Worm (Caenorhabditis elegans): ENCODE results near the gene M60.6.

M60.6 gene

ce11 chrX:8257687-8258086 is 5.4 kb upstream of the M60.6 start:
- TF ChIP-seq nhr-28 (tag; optimal IDR thresholded peaks at IDR 0.05) (no peak), M03D4.4 (tag; optimal IDR thresholded peaks at IDR 0.05) (no peak), elt-1 (tag; optimal IDR thresholded peaks at IDR 0.05; ENCODE audit: borderline replicate concordance, insufficient read depth) (no peak), nhr-237 (tag; optimal IDR thresholded peaks at IDR 0.05) (no peak), nhr-76 (tag; optimal IDR thresholded peaks at IDR 0.05) (no peak), blmp-1 (tag; optimal IDR thresholded peaks at IDR 0.05) (no peak)

ce11 chrX:8255433-8255832 is 3.2 kb upstream of the M60.6 start:
- TF ChIP-seq nhr-2 (tag; optimal IDR thresholded peaks at IDR 0.05): no peak
- TF ChIP-seq lin-32 (GFP tag; optimal IDR thresholded peaks at IDR 0.05): no peak
- TF ChIP-seq nhr-237 (tag; optimal IDR thresholded peaks at IDR 0.05): no peak
- no peak for TF ChIP-seq bed-3 (GFP tag; optimal IDR thresholded peaks at IDR 0.05)
- no peak for TF ChIP-seq hlh-1 (tag; optimal IDR thresholded peaks at IDR 0.05)
- TF ChIP-seq blmp-1 (tag; optimal IDR thresholded peaks at IDR 0.05): peak; percentile 42

ce11 chrX:8247088-8247487 is 5.2 kb downstream of the M60.6 start:
- no peak for TF ChIP-seq nhr-28 (tag; optimal IDR thresholded peaks at IDR 0.05)
- no peak for TF ChIP-seq ham-2 (GFP tag; optimal IDR thresholded peaks at IDR 0.05)
- TF ChIP-seq nhr-2 (tag; optimal IDR thresholded peaks at IDR 0.05): no peak

DNA sequence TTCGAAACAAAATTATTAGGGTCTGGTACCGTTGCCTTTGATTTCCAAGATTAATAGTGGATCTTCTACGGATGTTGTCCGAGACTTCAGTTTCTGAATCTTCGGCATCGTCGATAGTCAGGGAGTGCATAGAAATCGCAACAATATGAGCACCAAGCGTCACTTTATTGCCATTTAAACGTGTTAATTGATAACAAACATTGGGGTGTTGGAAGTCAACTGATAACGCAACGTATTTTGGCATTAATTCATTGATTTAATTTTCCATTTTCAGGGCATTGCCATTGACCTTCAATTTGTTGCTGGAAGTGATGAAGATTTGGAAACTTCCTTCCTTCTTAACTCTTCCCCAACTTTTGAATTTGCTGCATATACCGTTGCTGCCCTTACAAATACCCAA is 6.1 kb downstream of the M60.6 start, which contains the start of gene kqt-2:
TSS of gene kqt-2 (minus strand) at position 244 of the 400 bp plus-strand sequence.
- TF ChIP-seq mep-1 (tag; optimal IDR thresholded peaks at IDR 0.05) (no peak), lin-32 (GFP tag; optimal IDR thresholded peaks at IDR 0.05) (no peak), nhr-237 (tag; optimal IDR thresholded peaks at IDR 0.05) (no peak), cnd-1 (tag; optimal IDR thresholded peaks at IDR 0.05) (no peak), flh-1 (GFP tag; optimal IDR thresholded peaks at IDR 0.05) (no peak), sptf-1 (tag; optimal IDR thresholded peaks at IDR 0.05) (no peak), bed-3 (GFP tag; optimal IDR thresholded peaks at IDR 0.05) (no peak), elt-3 (tag; optimal IDR thresholded peaks at IDR 0.05) (no peak), ceh-83 (GFP tag; optimal IDR thresholded peaks at IDR 0.05) (no peak), unc-39 (tag; optimal IDR thresholded peaks at IDR 0.05) (no peak), unc-120 (tag; optimal IDR thresholded peaks at IDR 0.05; ENCODE audit: poor library complexity, severe bottlenecking) (no peak), nhr-28 (tag; optimal IDR thresholded peaks at IDR 0.05) (no peak)

- no peak for TF ChIP-seq flh-1 (GFP tag; optimal IDR thresholded peaks at IDR 0.05)
- TF ChIP-seq lin-32 (GFP tag; optimal IDR thresholded peaks at IDR 0.05): no peak
- TF ChIP-seq cnd-1 (tag; optimal IDR thresholded peaks at IDR 0.05): no peak
- TF ChIP-seq ztf-11 (tag; optimal IDR thresholded peaks at IDR 0.05): no peak
- TF ChIP-seq mep-1 (tag; optimal IDR thresholded peaks at IDR 0.05): no peak
- no peak for TF ChIP-seq ceh-39 (tag; optimal IDR thresholded peaks at IDR 0.05)
- no peak for TF ChIP-seq snpc-4 (tag; optimal IDR thresholded peaks at IDR 0.05)
- TF ChIP-seq nhr-2 (tag; optimal IDR thresholded peaks at IDR 0.05): no peak
- no peak for TF ChIP-seq lin-13 (tag; optimal IDR thresholded peaks at IDR 0.05)
- TF ChIP-seq elt-1 (tag; optimal IDR thresholded peaks at IDR 0.05; ENCODE audit: borderline replicate concordance, insufficient read depth): no peak
- TF ChIP-seq ham-2 (GFP tag; optimal IDR thresholded peaks at IDR 0.05): no peak
- TF ChIP-seq nhr-12 (tag; optimal IDR thresholded peaks at IDR 0.05): no peak
- no peak for TF ChIP-seq drap-1 (GFP tag; optimal IDR thresholded peaks at IDR 0.05)
- TF ChIP-seq ces-1 (GFP tag; optimal IDR thresholded peaks at IDR 0.05): no peak
- TF ChIP-seq lsy-2 (tag; optimal IDR thresholded peaks at IDR 0.05): no peak
- TF ChIP-seq M03D4.4 (tag; optimal IDR thresholded peaks at IDR 0.05): no peak
Observed at ce11 chrX:8243116-8243515, 9.1 kb downstream of the M60.6 start.

- TF ChIP-seq blmp-1 (tag; optimal IDR thresholded peaks at IDR 0.05) (no peak), ceh-83 (GFP tag; optimal IDR thresholded peaks at IDR 0.05) (no peak), elt-1 (tag; optimal IDR thresholded peaks at IDR 0.05; ENCODE audit: borderline replicate concordance, insufficient read depth) (no peak)
Observed at ce11 chrX:8241906-8242305, 10.4 kb downstream of the M60.6 start, which contains the start of gene endu-2. Gene endu-2, plus strand, starts transcription at chrX:8242301.

DNA sequence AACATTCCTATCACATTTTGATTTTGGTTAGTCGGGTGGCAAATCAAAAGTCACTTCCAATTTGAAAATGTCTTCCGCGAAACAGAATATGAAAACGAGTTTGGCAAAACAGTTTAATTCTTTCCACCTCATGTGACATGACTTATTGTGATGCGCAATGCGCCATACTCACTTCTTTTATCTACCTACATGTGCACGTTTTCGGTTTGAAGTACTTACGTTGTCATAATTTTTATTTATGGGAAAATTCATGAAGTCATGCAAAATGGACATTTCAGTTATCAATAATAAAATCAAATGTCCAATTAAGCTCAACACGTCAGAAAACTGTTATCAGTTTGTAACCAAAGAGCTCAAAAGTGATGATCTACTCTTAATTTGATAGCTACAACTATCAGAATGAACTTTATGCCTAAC is 13.6 kb downstream of the M60.6 start:
- no peak for TF ChIP-seq nhr-2 (tag; optimal IDR thresholded peaks at IDR 0.05)
- no peak for TF ChIP-seq unc-120 (tag; optimal IDR thresholded peaks at IDR 0.05; ENCODE audit: poor library complexity, severe bottlenecking)
- TF ChIP-seq blmp-1 (tag; optimal IDR thresholded peaks at IDR 0.05): no peak
- no peak for TF ChIP-seq zip-8 (tag; optimal IDR thresholded peaks at IDR 0.05)
- no peak for TF ChIP-seq ceh-83 (GFP tag; optimal IDR thresholded peaks at IDR 0.05)
- TF ChIP-seq M03D4.4 (tag; optimal IDR thresholded peaks at IDR 0.05): no peak
- no peak for TF ChIP-seq bed-3 (GFP tag; optimal IDR thresholded peaks at IDR 0.05)
- no peak for TF ChIP-seq sem-2 (GFP tag; optimal IDR thresholded peaks at IDR 0.05)
- no peak for TF ChIP-seq ces-1 (GFP tag; optimal IDR thresholded peaks at IDR 0.05)
- TF ChIP-seq sptf-1 (tag; optimal IDR thresholded peaks at IDR 0.05): no peak
- no peak for TF ChIP-seq flh-1 (GFP tag; optimal IDR thresholded peaks at IDR 0.05)
- no peak for TF ChIP-seq nhr-76 (tag; optimal IDR thresholded peaks at IDR 0.05)
- TF ChIP-seq lsy-2 (tag; optimal IDR thresholded peaks at IDR 0.05): no peak
- TF ChIP-seq mep-1 (tag; optimal IDR thresholded peaks at IDR 0.05): no peak
- no peak for TF ChIP-seq ztf-11 (tag; optimal IDR thresholded peaks at IDR 0.05)
- TF ChIP-seq nhr-28 (tag; optimal IDR thresholded peaks at IDR 0.05): no peak
- no peak for TF ChIP-seq unc-39 (tag; optimal IDR thresholded peaks at IDR 0.05)

All from whole organism, mixed stage, embryonic.